Fruit fly (Drosophila melanogaster) whole organism, wandering third instar larva: ENCODE data around the gene CG13063.

ENCODE experiments used
- Abd-B ChIP-seq: fragments of >200 bp; optimal IDR thresholded peaks from 2 replicates; lab custom pipeline; 2017; ENCODE audit warnings: missing biosample characterization, missing genetic modification characterization
- Dfd ChIP-seq: fragments of >200 bp; optimal IDR thresholded peaks from 2 replicates; lab custom pipeline; 2017; ENCODE audit warnings: missing biosample characterization, missing genetic modification characterization
- Rel ChIP-seq, 2 experiments: fragments of 200-800 bp; sonication (Bioruptor generic) in 1 of 2; optimal IDR thresholded peaks; 2 replicates in 1 of 2; 3 replicates in 1 of 2; lab custom pipeline; 2016 to 2019; ENCODE audit warnings: mild to moderate bottlenecking in 2 of 2, missing biosample characterization in 2 of 2, missing genetic modification characterization in 2 of 2, moderate library complexity in 1 of 2
- dmrt93B ChIP-seq: fragments of 200-800 bp; sonication (Bioruptor generic); optimal IDR thresholded peaks from 2 replicates; lab custom pipeline; 2018; ENCODE audit warnings: missing biosample characterization, mild to moderate bottlenecking, missing genetic modification characterization
- h ChIP-seq: fragments of 200-800 bp; sonication (Bioruptor generic); optimal IDR thresholded peaks from 3 replicates; lab custom pipeline; 2016; ENCODE audit warnings: missing biosample characterization, mild to moderate bottlenecking, missing genetic modification characterization
- psq ChIP-seq: fragments of 200-800 bp; sonication (Bioruptor generic); optimal IDR thresholded peaks from 3 replicates; lab custom pipeline; 2017; ENCODE audit warnings: missing biosample characterization, mild to moderate bottlenecking, missing genetic modification characterization, moderate library complexity

dm6 chr3L:16349686-16350085 lies 43.3 kb downstream of the CG13063 start:
- TF ChIP-seq psq = no peak
- TF ChIP-seq Rel (GFP tag; optimal IDR thresholded peaks at IDR 0.05; lab: Kevin White, UChicago) = no peak
- TF ChIP-seq Rel (tag; optimal IDR thresholded peaks at IDR 0.05; lab: Kevin White, UChicago) = no peak
- no peak for TF ChIP-seq h
- TF ChIP-seq Abd-B (GFP tag; lab: Kevin White, UChicago) = no peak
- no peak for TF ChIP-seq Dfd (GFP tag; lab: Kevin White, UChicago)
- TF ChIP-seq dmrt93B (GFP tag; lab: Kevin White, UChicago) = no peak
